Worm (Caenorhabditis elegans) whole organism, young adult: ENCODE results near the gene smrc-1.
A peak's percentile ranks its signal among the peaks of the same experiment; 100 is the strongest.

Experiments
- B0019.2 ChIP-seq: fragments of 200-800 bp; sonication (Bioruptor generic); conservative IDR thresholded peaks from 2 replicates; pipeline ENCODE4 v1.3.6; 2022; ENCODE audit warnings: missing genetic modification reagents, missing genetic modification characterization, missing compliant biosample characterization
- B0035.1 ChIP-seq: sonication (generic microtip); optimal IDR thresholded peaks from 2 replicates; lab custom pipeline; 2016; ENCODE audit warnings: missing genetic modification characterization, mild to moderate bottlenecking, missing compliant biosample characterization, missing genotype, missing genetic modification reagents
- B0261.1 ChIP-seq: sonication (generic microtip); optimal IDR thresholded peaks from 2 replicates; lab custom pipeline; 2016; ENCODE audit warnings: mild to moderate bottlenecking, missing genetic modification characterization, moderate library complexity, missing compliant biosample characterization
- F23B12.7 ChIP-seq: sonication (generic microtip); optimal IDR thresholded peaks from 2 replicates; lab custom pipeline; 2017; ENCODE audit warnings: missing genetic modification characterization, mild to moderate bottlenecking, missing compliant biosample characterization, antibody characterized with exemption, moderate library complexity; ENCODE audit not compliant: insufficient read depth
- F33H1.4 ChIP-seq: fragments of 200-800 bp; sonication (Bioruptor generic); IDR thresholded peaks from 2 replicates; pipeline ENCODE4 v1.3.6; 2022; ENCODE audit warnings: missing genetic modification reagents, missing genetic modification characterization, missing compliant biosample characterization
- F39B2.1 ChIP-seq: fragments of 200-800 bp; sonication (Bioruptor generic); IDR thresholded peaks from 2 replicates; pipeline ENCODE4 v1.3.6; 2022; ENCODE audit warnings: missing genetic modification reagents, missing genetic modification characterization, missing compliant biosample characterization
- F55B11.4 ChIP-seq: sonication (generic microtip); optimal IDR thresholded peaks from 2 replicates; lab custom pipeline; 2016; ENCODE audit warnings: missing compliant biosample characterization, missing genetic modification characterization, borderline replicate concordance; ENCODE audit not compliant: insufficient read depth
- F57C9.4 ChIP-seq: sonication (generic microtip); optimal IDR thresholded peaks from 2 replicates; lab custom pipeline; 2017; ENCODE audit warnings: mild to moderate bottlenecking, missing genetic modification characterization, missing compliant biosample characterization
- T07F8.4 ChIP-seq: sonication (generic microtip); optimal IDR thresholded peaks from 2 replicates; lab custom pipeline; 2016; ENCODE audit warnings: mild to moderate bottlenecking, missing genetic modification characterization, moderate library complexity, missing compliant biosample characterization
- T26A5.8 ChIP-seq: sonication (generic microtip); optimal IDR thresholded peaks from 2 replicates; lab custom pipeline; 2016; ENCODE audit warnings: missing genetic modification characterization, missing compliant biosample characterization
- Y53G8AR.9 ChIP-seq: fragments of 200-800 bp; sonication (Bioruptor generic); conservative IDR thresholded peaks from 2 replicates; pipeline ENCODE4 v1.3.6; 2022; ENCODE audit warnings: missing genetic modification reagents, missing genetic modification characterization, missing compliant biosample characterization
- Y56A3A.18 ChIP-seq: fragments of 200-800 bp; sonication (Bioruptor generic); IDR thresholded peaks from 2 replicates; pipeline ENCODE4 v1.3.6; 2022; ENCODE audit warnings: missing genetic modification reagents, missing genetic modification characterization, missing compliant biosample characterization
- Y79H2A.3 ChIP-seq: fragments of 200-800 bp; sonication (Bioruptor generic); conservative IDR thresholded peaks from 2 replicates; pipeline ENCODE4 v1.3.6; 2022; ENCODE audit warnings: missing genetic modification reagents, missing genetic modification characterization, missing compliant biosample characterization
- attf-5 ChIP-seq: fragments of 200-800 bp; sonication (Bioruptor generic); optimal IDR thresholded peaks from 2 replicates; lab custom pipeline; 2018; ENCODE audit warnings: mild to moderate bottlenecking, missing genetic modification characterization, missing compliant biosample characterization
- ccch-3 ChIP-seq: fragments of 200-800 bp; sonication (Bioruptor generic); optimal IDR thresholded peaks from 2 replicates; lab custom pipeline; 2018; ENCODE audit warnings: mild to moderate bottlenecking, missing genetic modification characterization, missing compliant biosample characterization
- cebp-1 ChIP-seq, 2 experiments: fragments of 200-800 bp in 1 of 2; sonication (Bioruptor generic) in 1 of 2; sonication (generic microtip) in 1 of 2; IDR thresholded peaks in 1 of 2; optimal IDR thresholded peaks in 1 of 2; 2 replicates each; pipeline versions ENCODE4 v1.3.6 to Lab custom; 2017 to 2022; ENCODE audit warnings: missing compliant biosample characterization in 2 of 2, missing genetic modification characterization in 2 of 2, mild to moderate bottlenecking in 1 of 2, missing genetic modification reagents in 1 of 2, moderate library complexity in 1 of 2
- ceh-79 ChIP-seq: sonication (generic microtip); optimal IDR thresholded peaks from 2 replicates; lab custom pipeline; 2017; ENCODE audit warnings: mild to moderate bottlenecking, missing genetic modification characterization, missing compliant biosample characterization
- ceh-91 ChIP-seq: fragments of 200-800 bp; sonication (Bioruptor generic); IDR thresholded peaks from 2 replicates; pipeline ENCODE4 v1.3.6; 2022; ENCODE audit warnings: missing genetic modification reagents, missing genetic modification characterization, missing compliant biosample characterization
- chd-7 ChIP-seq: sonication (generic microtip); optimal IDR thresholded peaks from 2 replicates; lab custom pipeline; 2016; ENCODE audit warnings: mild to moderate bottlenecking, missing genetic modification characterization, moderate library complexity, missing compliant biosample characterization
- dpl-1 ChIP-seq: fragments of 150-350 bp; optimal IDR thresholded peaks from 2 replicates; lab custom pipeline; 2014; ENCODE audit warnings: missing biosample characterization, missing genetic modification reagents, missing genetic modification characterization
- efl-1 ChIP-seq: fragments of 150-350 bp; optimal IDR thresholded peaks from 2 replicates; lab custom pipeline; 2014; ENCODE audit warnings: missing biosample characterization, missing genetic modification reagents, missing genetic modification characterization
- egl-18 ChIP-seq: fragments of 200-800 bp; sonication (Bioruptor generic); IDR thresholded peaks from 2 replicates; pipeline ENCODE4 v1.3.6; 2022; ENCODE audit warnings: missing genetic modification reagents, missing genetic modification characterization, missing compliant biosample characterization
- hmg-20 ChIP-seq: fragments of 200-800 bp; sonication (Bioruptor generic); IDR thresholded peaks from 2 replicates; pipeline ENCODE4 v1.3.6; 2022; ENCODE audit warnings: missing genetic modification reagents, missing genetic modification characterization, missing compliant biosample characterization
- hrde-1 ChIP-seq: sonication (generic microtip); optimal IDR thresholded peaks from 2 replicates; lab custom pipeline; 2016; ENCODE audit warnings: missing genetic modification characterization, mild to moderate bottlenecking, missing compliant biosample characterization, moderate library complexity, missing genotype, missing genetic modification reagents, borderline replicate concordance
- lag-1 ChIP-seq: fragments of 200-800 bp; sonication (Bioruptor generic); IDR thresholded peaks from 2 replicates; pipeline ENCODE4 v1.3.6; 2022; ENCODE audit warnings: missing genetic modification reagents, missing genetic modification characterization, missing compliant biosample characterization
- lin-35 ChIP-seq, 3 experiments: fragments of 150-350 bp in 2 of 3; sonication (generic microtip) in 1 of 3; optimal IDR thresholded peaks; 2 replicates each; lab custom pipeline; 2014 to 2018; ENCODE audit warnings: missing biosample characterization in 3 of 3, missing genetic modification characterization in 3 of 3, missing genetic modification reagents in 3 of 3
- lsl-1 ChIP-seq: fragments of 200-800 bp; sonication (Bioruptor generic); optimal IDR thresholded peaks from 2 replicates; lab custom pipeline; 2018; ENCODE audit warnings: mild to moderate bottlenecking, missing genetic modification characterization, moderate library complexity, missing compliant biosample characterization
- lsy-27 ChIP-seq: sonication (generic microtip); optimal IDR thresholded peaks from 2 replicates; lab custom pipeline; 2017; ENCODE audit warnings: missing genetic modification characterization, mild to moderate bottlenecking, missing compliant biosample characterization, antibody characterized with exemption, missing genotype, borderline replicate concordance; ENCODE audit not compliant: insufficient read depth
- madf-10 ChIP-seq: sonication (generic microtip); optimal IDR thresholded peaks from 2 replicates; lab custom pipeline; 2016; ENCODE audit warnings: mild to moderate bottlenecking, missing genetic modification characterization, missing compliant biosample characterization
- madf-3 ChIP-seq: fragments of 200-800 bp; sonication (Bioruptor generic); IDR thresholded peaks from 2 replicates; pipeline ENCODE4 v1.3.6; 2022; ENCODE audit warnings: missing genetic modification reagents, missing genetic modification characterization, missing compliant biosample characterization
- madf-6 ChIP-seq: fragments of 200-800 bp; sonication (Bioruptor generic); IDR thresholded peaks from 2 replicates; pipeline ENCODE4 v1.3.6; 2022; ENCODE audit warnings: missing genetic modification reagents, missing genetic modification characterization, missing compliant biosample characterization
- nhr-120 ChIP-seq: fragments of 200-800 bp; sonication (Bioruptor generic); IDR thresholded peaks from 2 replicates; pipeline ENCODE4 v1.3.6; 2022; ENCODE audit warnings: missing genetic modification characterization, missing compliant biosample characterization
- nhr-27 ChIP-seq: fragments of 200-800 bp; sonication (Bioruptor generic); optimal IDR thresholded peaks from 2 replicates; lab custom pipeline; 2018; ENCODE audit warnings: mild to moderate bottlenecking, missing genetic modification characterization, moderate library complexity, missing compliant biosample characterization
- nhr-90 ChIP-seq: sonication (generic microtip); optimal IDR thresholded peaks from 2 replicates; lab custom pipeline; 2016; ENCODE audit warnings: missing genotype, mild to moderate bottlenecking, missing genetic modification characterization, missing compliant biosample characterization
- pha-4 ChIP-seq: fragments of 150-350 bp; sonication (generic microtip); optimal IDR thresholded peaks from 2 replicates; lab custom pipeline; 2014; ENCODE audit warnings: missing biosample characterization, missing genetic modification reagents, missing genetic modification characterization
- snpc-1.3 ChIP-seq: sonication (generic microtip); optimal IDR thresholded peaks from 2 replicates; lab custom pipeline; 2017; ENCODE audit warnings: missing genetic modification characterization, mild to moderate bottlenecking, missing compliant biosample characterization, antibody characterized with exemption, moderate library complexity, missing genotype, missing genetic modification reagents; ENCODE audit not compliant: insufficient read depth
- snpc-4 ChIP-seq, 5 experiments: fragments of 150-350 bp in 1 of 5; sonication (generic microtip) in 4 of 5; optimal IDR thresholded peaks; 2 replicates each; lab custom pipeline; 2014 to 2018; ENCODE audit warnings: missing genetic modification characterization in 5 of 5, missing biosample characterization in 3 of 5, antibody characterized with exemption in 2 of 5, mild to moderate bottlenecking in 2 of 5, missing compliant biosample characterization in 2 of 5, missing genotype in 2 of 5, moderate library complexity in 2 of 5, missing genetic modification reagents in 1 of 5
- somi-1 ChIP-seq: fragments of 200-800 bp; sonication (Bioruptor generic); optimal IDR thresholded peaks from 2 replicates; lab custom pipeline; 2018; ENCODE audit warnings: mild to moderate bottlenecking, missing genetic modification characterization, missing compliant biosample characterization
- sptf-2 ChIP-seq: fragments of 200-800 bp; sonication (Bioruptor generic); optimal IDR thresholded peaks from 2 replicates; lab custom pipeline; 2018; ENCODE audit warnings: mild to moderate bottlenecking, missing genetic modification characterization, missing compliant biosample characterization
- xnd-1 ChIP-seq: sonication (generic microtip); optimal IDR thresholded peaks from 2 replicates; lab custom pipeline; 2016; ENCODE audit warnings: missing genotype, missing genetic modification reagents, missing genetic modification characterization, missing compliant biosample characterization
- ztf-25 ChIP-seq: fragments of 200-800 bp; sonication (Bioruptor generic); IDR thresholded peaks from 2 replicates; pipeline ENCODE4 v1.3.6; 2022; ENCODE audit warnings: missing genetic modification reagents, missing genetic modification characterization, missing compliant biosample characterization
- ztf-6 ChIP-seq: fragments of 200-800 bp; sonication (Bioruptor generic); IDR thresholded peaks from 2 replicates; pipeline ENCODE4 v1.3.6; 2022; ENCODE audit warnings: missing genetic modification reagents, missing genetic modification characterization, missing compliant biosample characterization

Gene smrc-1

ce11 chrIII:6390644-6391043 is at the start of gene smrc-1:
Gene smrc-1 (plus strand): TSS chrIII:6390944.
- no peak for TF ChIP-seq somi-1 (GFP tag; lab: Kevin White, UChicago)

ce11 chrIII:6341878-6342453 is 48.8 kb upstream of the smrc-1 start, which contains the start of gene rpn-13:
Gene rpn-13 (minus strand): TSS chrIII:6341928.
- no peak for TF ChIP-seq sptf-2 (GFP tag; lab: Kevin White, UChicago)
- no peak for TF ChIP-seq madf-3 (GFP tag; lab: Robert Waterston, UW)
- no peak for TF ChIP-seq madf-10
- TF ChIP-seq pha-4, result no peak
- 0 out of 2 replicates have a peak, but pooled peaks have one; percentile 22 for TF ChIP-seq madf-6
- no peak for TF ChIP-seq xnd-1 (tag; lab: Kevin White, UChicago)
- no peak for TF ChIP-seq ccch-3 (GFP tag; lab: Kevin White, UChicago)
- no peak for TF ChIP-seq nhr-120 (GFP tag; lab: Robert Waterston, UW)
- no peak for TF ChIP-seq cebp-1 (GFP tag; IDR thresholded peaks at IDR 0.05; lab: Robert Waterston, UW)
- TF ChIP-seq cebp-1 (tag; optimal IDR thresholded peaks at IDR 0.05; lab: Kevin White, UChicago), result peak; percentile 20
- TF ChIP-seq lsl-1 (GFP tag; lab: Kevin White, UChicago), result peak; percentile 73
- no peak for TF ChIP-seq Y56A3A.18 (GFP tag; lab: Robert Waterston, UW)
- TF ChIP-seq attf-5, result peak; percentile 49
- peak; percentile 28 for TF ChIP-seq snpc-1.3 (tag; lab: Kevin White, UChicago)
- TF ChIP-seq hmg-20 (GFP tag; lab: Robert Waterston, UW), result no peak
- no peak for TF ChIP-seq B0261.1 (tag; lab: Kevin White, UChicago)
- TF ChIP-seq, all 124 proteins: peak for 5

- TF ChIP-seq madf-3 (GFP tag; lab: Robert Waterston, UW), result no peak
- TF ChIP-seq egl-18 (GFP tag; lab: Robert Waterston, UW), result no peak
- TF ChIP-seq lag-1, result no peak
- no peak for TF ChIP-seq B0035.1 (tag; lab: Kevin White, UChicago)
- TF ChIP-seq F57C9.4, result no peak
- TF ChIP-seq nhr-27 (tag; lab: Kevin White, UChicago), result no peak
- no peak for TF ChIP-seq ceh-79 (tag; lab: Kevin White, UChicago)
- no peak for TF ChIP-seq nhr-90 (tag; lab: Kevin White, UChicago)
- no peak for TF ChIP-seq dpl-1 (GFP tag; lab: Kevin White, UChicago)
- no peak for TF ChIP-seq F55B11.4
- no peak for TF ChIP-seq T07F8.4 (tag; lab: Kevin White, UChicago)
- no peak for TF ChIP-seq snpc-4 (GFP tag; optimal IDR thresholded peaks at IDR 0.05; lab: Kevin White, UChicago)
- TF ChIP-seq snpc-4 (tag; optimal IDR thresholded peaks at IDR 0.05; lab: Kevin White, UChicago), result no peak
- no peak for TF ChIP-seq pha-4
- TF ChIP-seq lsy-27, result no peak
- TF ChIP-seq B0019.2, result no peak
- no peak for TF ChIP-seq F39B2.1 (GFP tag; lab: Robert Waterston, UW)
- no peak for TF ChIP-seq Y79H2A.3 (GFP tag; lab: Robert Waterston, UW)
These were observed 47.5 kb upstream of the smrc-1 start, which contains the start of gene C56G2.9 for ce11 chrIII:6343229-6343628. Gene C56G2.9 (minus strand): TSS chrIII:6343329.

- TF ChIP-seq madf-10 (peak; percentile 37), Y53G8AR.9 (0 out of 2 replicates have a peak, but pooled peaks have one; percentile 28), F33H1.4 (peak; percentile 61), ceh-91 (GFP tag; lab: Robert Waterston, UW) (peak; percentile 66), ztf-6 (no peak), efl-1 (GFP tag; lab: Kevin White, UChicago) (peak; percentile 54), F23B12.7 (tag; lab: Kevin White, UChicago) (peak; percentile 41), hrde-1 (tag; lab: Kevin White, UChicago) (peak; percentile 48), ztf-25 (no peak), attf-5 (peak; percentile 76), chd-7 (tag; lab: Kevin White, UChicago) (peak; percentile 47), lin-35 (GFP tag; optimal IDR thresholded peaks at IDR 0.05; lab: Kevin White, UChicago) (peak in 1 of 3 experiments; percentile 56), T26A5.8 (tag; lab: Kevin White, UChicago) (no peak)
These were observed 46.0 kb upstream of the smrc-1 start for ce11 chrIII:6344737-6345136.
